Fruit fly (Drosophila melanogaster) whole organism, prepupa: ENCODE results near the gene Afti.

Source experiments
- Blimp-1 ChIP-seq: fragments of 200-800 bp; sonication (Bioruptor generic); optimal IDR thresholded peaks from 3 replicates; lab custom pipeline; 2017; ENCODE audit warnings: missing biosample characterization, missing genetic modification characterization, mild to moderate bottlenecking, moderate library complexity, missing genetic modification reagents
- CG10631 ChIP-seq: fragments of 200-800 bp; sonication (Bioruptor generic); optimal IDR thresholded peaks from 2 replicates; lab custom pipeline; 2016; ENCODE audit warnings: missing biosample characterization, missing genetic modification characterization
- CG10669 ChIP-seq: fragments of 200-800 bp; sonication (Bioruptor generic); optimal IDR thresholded peaks from 3 replicates; lab custom pipeline; 2018; ENCODE audit warnings: missing biosample characterization, mild to moderate bottlenecking, missing genetic modification characterization, moderate library complexity
- CG11294 ChIP-seq: fragments of 200-800 bp; sonication (Bioruptor generic); IDR thresholded peaks from 2 replicates; pipeline ENCODE4 v1.3.6; 2022; ENCODE audit warnings: missing biosample characterization, missing genetic modification characterization
- CG11762 ChIP-seq: fragments of 200-800 bp; sonication (Bioruptor generic); optimal IDR thresholded peaks from 3 replicates; lab custom pipeline; 2016; ENCODE audit warnings: missing biosample characterization, missing genetic modification characterization; ENCODE audit not compliant: insufficient read depth
- CG15336 ChIP-seq: fragments of 200-800 bp; sonication (Bioruptor generic); IDR thresholded peaks from 2 replicates; pipeline ENCODE4 v1.3.6; 2022; ENCODE audit warnings: missing biosample characterization, missing genetic modification characterization
- CG1621 ChIP-seq: fragments of 200-800 bp; sonication (Bioruptor generic); optimal IDR thresholded peaks from 3 replicates; lab custom pipeline; 2018; ENCODE audit warnings: missing biosample characterization, mild to moderate bottlenecking, missing genetic modification characterization
- CG16779 ChIP-seq: fragments of 200-800 bp; sonication (Bioruptor generic); optimal IDR thresholded peaks from 3 replicates; lab custom pipeline; 2017; ENCODE audit warnings: missing biosample characterization, mild to moderate bottlenecking, missing genetic modification characterization
- CG3032 ChIP-seq: fragments of 200-800 bp; optimal IDR thresholded peaks from 2 replicates; lab custom pipeline; 2019; ENCODE audit warnings: missing biosample characterization, mild to moderate bottlenecking, missing genetic modification characterization, moderate library complexity
- CG31627 ChIP-seq: fragments of 200-800 bp; sonication (Bioruptor generic); optimal IDR thresholded peaks from 3 replicates; lab custom pipeline; 2016; ENCODE audit warnings: missing biosample characterization, missing genetic modification characterization
- CG32006 ChIP-seq: fragments of 200-800 bp; sonication (Bioruptor generic); optimal IDR thresholded peaks from 3 replicates; lab custom pipeline; 2017; ENCODE audit warnings: missing biosample characterization, mild to moderate bottlenecking, missing genetic modification characterization
- CG3919 ChIP-seq: fragments of 200-800 bp; sonication (Bioruptor generic); optimal IDR thresholded peaks from 3 replicates; lab custom pipeline; 2016; ENCODE audit warnings: missing biosample characterization, missing genetic modification characterization
- CG6163 ChIP-seq: fragments of 200-800 bp; sonication (Bioruptor generic); IDR thresholded peaks from 3 replicates; pipeline ENCODE4 v1.3.6; 2022; ENCODE audit warnings: missing biosample characterization, missing genetic modification characterization
- CG6276 ChIP-seq: fragments of 200-800 bp; sonication (Bioruptor generic); optimal IDR thresholded peaks from 2 replicates; lab custom pipeline; 2017; ENCODE audit warnings: missing biosample characterization, mild to moderate bottlenecking, missing genetic modification characterization
- CG6792 ChIP-seq: fragments of 200-800 bp; sonication (Bioruptor generic); optimal IDR thresholded peaks from 3 replicates; lab custom pipeline; 2016; ENCODE audit warnings: missing biosample characterization, missing genetic modification characterization
- CG6808 ChIP-seq: fragments of 200-800 bp; sonication (Bioruptor generic); optimal IDR thresholded peaks from 3 replicates; lab custom pipeline; 2017; ENCODE audit warnings: missing biosample characterization, missing genetic modification characterization, mild to moderate bottlenecking, moderate library complexity, missing genetic modification reagents
- CG6854 ChIP-seq: fragments of 200-800 bp; sonication (Bioruptor generic); optimal IDR thresholded peaks from 2 replicates; lab custom pipeline; 2017; ENCODE audit warnings: missing biosample characterization, mild to moderate bottlenecking, missing genetic modification characterization
- CG7368 ChIP-seq: fragments of 200-800 bp; sonication (Bioruptor generic); optimal IDR thresholded peaks from 3 replicates; lab custom pipeline; 2016; ENCODE audit warnings: missing biosample characterization, missing genetic modification characterization
- CG8119 ChIP-seq: fragments of 200-800 bp; sonication (Bioruptor generic); IDR thresholded peaks from 3 replicates; pipeline ENCODE4 v1.3.6; 2022; ENCODE audit warnings: missing biosample characterization, missing genetic modification characterization
- CG8632 ChIP-seq: fragments of 200-800 bp; sonication (Bioruptor generic); optimal IDR thresholded peaks from 3 replicates; lab custom pipeline; 2016; ENCODE audit warnings: missing biosample characterization, missing genetic modification characterization
- CG9139 ChIP-seq: fragments of 200-800 bp; sonication (Bioruptor generic); optimal IDR thresholded peaks from 3 replicates; lab custom pipeline; 2017; ENCODE audit warnings: missing biosample characterization, mild to moderate bottlenecking, missing genetic modification characterization
- Eip75B ChIP-seq: fragments of 200-800 bp; sonication (Bioruptor generic); optimal IDR thresholded peaks from 3 replicates; lab custom pipeline; 2016; ENCODE audit warnings: missing biosample characterization, missing genetic modification characterization
- Eip78C ChIP-seq: fragments of 200-800 bp; sonication (Bioruptor generic); peaks from one replicate; lab custom pipeline; 2016; ENCODE audit warnings: missing biosample characterization, missing genetic modification characterization
- Eip93F ChIP-seq: fragments of 200-800 bp; sonication (Bioruptor generic); optimal IDR thresholded peaks from 2 replicates; lab custom pipeline; 2016; ENCODE audit warnings: missing biosample characterization, mild to moderate bottlenecking, missing genetic modification characterization
- Ets21C ChIP-seq: fragments of 200-800 bp; sonication (Bioruptor generic); optimal IDR thresholded peaks from 3 replicates; lab custom pipeline; 2016; ENCODE audit warnings: missing biosample characterization, missing genetic modification characterization
- Gug ChIP-seq: fragments of 200-800 bp; sonication (Bioruptor generic); IDR thresholded peaks from 2 replicates; pipeline ENCODE4 v1.3.6; 2022; ENCODE audit warnings: missing biosample characterization, missing genetic modification characterization
- Hr38 ChIP-seq: sonication (Bioruptor generic); optimal IDR thresholded peaks from 2 replicates; lab custom pipeline; 2016; ENCODE audit warnings: missing biosample characterization, missing genetic modification characterization
- Hr39 ChIP-seq: fragments of 200-800 bp; sonication (Bioruptor generic); optimal IDR thresholded peaks from 2 replicates; lab custom pipeline; 2016; ENCODE audit warnings: missing biosample characterization, missing genetic modification characterization
- Hr4 ChIP-seq: fragments of 200-800 bp; sonication (Bioruptor generic); optimal IDR thresholded peaks from 3 replicates; lab custom pipeline; 2016; ENCODE audit warnings: missing biosample characterization, missing genetic modification characterization
- OdsH ChIP-seq: fragments of 200-800 bp; sonication (Bioruptor generic); optimal IDR thresholded peaks from 3 replicates; lab custom pipeline; 2016; ENCODE audit warnings: missing biosample characterization, missing genetic modification characterization
- Smox ChIP-seq: fragments of 200-800 bp; sonication (Bioruptor generic); optimal IDR thresholded peaks from 3 replicates; lab custom pipeline; 2016; ENCODE audit warnings: missing biosample characterization, missing genetic modification characterization
- Sox102F ChIP-seq: fragments of 200-800 bp; sonication (Bioruptor generic); optimal IDR thresholded peaks from 2 replicates; lab custom pipeline; 2016; ENCODE audit warnings: missing biosample characterization, mild to moderate bottlenecking, missing genetic modification characterization
- Sox14 ChIP-seq: fragments of 200-800 bp; sonication (Bioruptor generic); optimal IDR thresholded peaks from 3 replicates; lab custom pipeline; 2016; ENCODE audit warnings: missing biosample characterization, missing genetic modification characterization
- achi ChIP-seq: fragments of 200-800 bp; sonication (Bioruptor generic); optimal IDR thresholded peaks from 3 replicates; lab custom pipeline; 2016; ENCODE audit warnings: missing biosample characterization, missing genetic modification characterization
- acj6 ChIP-seq: fragments of 200-800 bp; sonication (Bioruptor generic); optimal IDR thresholded peaks from 3 replicates; lab custom pipeline; 2016; ENCODE audit warnings: missing biosample characterization, missing genetic modification characterization
- dsx ChIP-seq: fragments of 200-800 bp; optimal IDR thresholded peaks from 3 replicates; lab custom pipeline; 2019; ENCODE audit warnings: missing biosample characterization, mild to moderate bottlenecking, missing genetic modification characterization, moderate library complexity; ENCODE audit not compliant: poor library complexity, severe bottlenecking
- eg ChIP-seq: fragments of 200-800 bp; sonication (Bioruptor generic); IDR thresholded peaks from 3 replicates; pipeline ENCODE4 v1.3.6; 2022; ENCODE audit warnings: missing biosample characterization, missing genetic modification characterization
- fd59A ChIP-seq: fragments of 200-800 bp; sonication (Bioruptor generic); optimal IDR thresholded peaks from 2 replicates; lab custom pipeline; 2017; ENCODE audit warnings: missing biosample characterization, mild to moderate bottlenecking, missing genetic modification characterization, missing genetic modification reagents
- fd85E ChIP-seq: fragments of 200-800 bp; sonication (Bioruptor generic); optimal IDR thresholded peaks from 3 replicates; lab custom pipeline; 2016; ENCODE audit warnings: missing biosample characterization, missing genetic modification characterization
- fkh ChIP-seq: fragments of 200-800 bp; sonication (Bioruptor generic); optimal IDR thresholded peaks from 3 replicates; lab custom pipeline; 2017; ENCODE audit warnings: missing biosample characterization, mild to moderate bottlenecking, missing genetic modification characterization, moderate library complexity
- net ChIP-seq: fragments of 200-800 bp; sonication (Bioruptor generic); optimal IDR thresholded peaks from 3 replicates; lab custom pipeline; 2016; ENCODE audit warnings: missing biosample characterization, missing genetic modification characterization
- salr ChIP-seq, 2 experiments: fragments of 200-800 bp; sonication (Bioruptor generic); optimal IDR thresholded peaks; 3 replicates each; lab custom pipeline; 2016 to 2018; ENCODE audit warnings: missing biosample characterization in 2 of 2, missing genetic modification characterization in 2 of 2, mild to moderate bottlenecking in 1 of 2
- ss ChIP-seq, 2 experiments: fragments of 200-800 bp; sonication (Bioruptor generic); optimal IDR thresholded peaks; 2 replicates in 1 of 2; 3 replicates in 1 of 2; lab custom pipeline; 2017 to 2018; ENCODE audit warnings: mild to moderate bottlenecking in 2 of 2, missing biosample characterization in 2 of 2, missing genetic modification characterization in 2 of 2, moderate library complexity in 1 of 2
- svp ChIP-seq: fragments of 200-800 bp; sonication (Bioruptor generic); peaks from one replicate; lab custom pipeline; 2016; ENCODE audit warnings: missing biosample characterization, missing genetic modification characterization
- topi ChIP-seq: fragments of 200-800 bp; sonication (Bioruptor generic); optimal IDR thresholded peaks from 3 replicates; lab custom pipeline; 2016; ENCODE audit warnings: missing biosample characterization, missing genetic modification characterization
- vri ChIP-seq: fragments of 200-800 bp; sonication (Bioruptor generic); optimal IDR thresholded peaks from 3 replicates; lab custom pipeline; 2016; ENCODE audit warnings: missing biosample characterization, mild to moderate bottlenecking, missing genetic modification characterization

The Afti gene

DNA sequence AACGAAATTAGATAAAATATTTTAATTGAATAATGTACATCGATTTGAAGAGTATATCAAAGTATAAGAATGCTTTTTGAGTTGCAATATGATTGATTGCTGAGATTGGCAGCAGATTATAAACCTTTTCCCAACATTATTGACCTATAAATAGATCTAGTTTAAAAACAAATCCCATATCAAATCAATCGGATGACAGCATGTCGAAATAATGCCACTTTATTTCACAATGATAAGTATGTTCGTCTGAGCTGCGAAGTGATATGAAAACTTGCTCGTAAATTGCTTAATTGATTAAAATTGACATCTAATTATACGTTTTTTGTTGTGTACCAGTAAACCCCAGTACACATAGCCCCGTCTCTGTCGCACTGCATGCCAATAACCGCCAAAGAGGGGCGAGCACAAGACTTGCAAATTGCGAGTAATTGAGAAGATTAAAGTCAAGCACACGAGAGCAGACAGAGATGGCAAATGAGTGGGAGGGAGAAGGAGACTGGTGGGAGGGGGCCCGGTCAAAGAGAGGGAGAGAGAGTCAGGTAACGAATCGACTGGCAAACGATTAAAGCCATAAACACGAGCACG, 43.4 kb downstream of the Afti start (continued):
- TF ChIP-seq CG8632, result peak; percentile 77
- TF ChIP-seq topi, result peak; percentile 84
- TF ChIP-seq net (GFP tag; lab: Kevin White, UChicago), result peak; percentile 76
- peak; percentile 97 for TF ChIP-seq Eip78C
- TF ChIP-seq Hr4 (GFP tag; lab: Kevin White, UChicago), result peak; percentile 90
- no peak for TF ChIP-seq Eip93F
- no peak for TF ChIP-seq CG6808 (GFP tag; lab: Kevin White, UChicago)
- TF ChIP-seq vri, result peak; percentile 58
- TF ChIP-seq acj6, result peak; percentile 81
- TF ChIP-seq eg (GFP tag; lab: Robert Waterston, UW), result no peak
- TF ChIP-seq CG10669 (GFP tag; lab: Kevin White, UChicago), result peak; percentile 38
- peak; percentile 84 for TF ChIP-seq Sox102F (GFP tag; lab: Kevin White, UChicago)
- peak in 1 of 2 experiments; percentile 58 for TF ChIP-seq ss (GFP tag; optimal IDR thresholded peaks at IDR 0.05; lab: Kevin White, UChicago)
- TF ChIP-seq Blimp-1, result no peak
- peak; percentile 79 for TF ChIP-seq CG6276 (GFP tag; lab: Kevin White, UChicago)
- peak; percentile 86 for TF ChIP-seq OdsH (GFP tag; lab: Kevin White, UChicago)

- TF ChIP-seq CG11294 (GFP tag; lab: Robert Waterston, UW) (no peak), Hr39 (no peak), CG31627 (no peak), CG8119 (peak; percentile 31; the same call in 2 of the 3 replicates), Ets21C (GFP tag; lab: Kevin White, UChicago) (no peak), CG8632 (no peak), fkh (GFP tag; lab: Kevin White, UChicago) (no peak), CG10631 (no peak), Smox (no peak), CG6854 (GFP tag; lab: Kevin White, UChicago) (no peak), dsx (GFP tag; lab: Kevin White, UChicago) (peak; percentile 18), Eip78C (peak; percentile 67), Gug (no peak), Hr38 (GFP tag; lab: Kevin White, UChicago) (no peak), Sox14 (no peak), CG10669 (GFP tag; lab: Kevin White, UChicago) (no peak), achi (GFP tag; lab: Kevin White, UChicago) (no peak), Sox102F (GFP tag; lab: Kevin White, UChicago) (no peak), CG7368 (no peak), CG15336 (GFP tag; lab: Robert Waterston, UW) (peak; percentile 52; the same call in 1 of the 2 replicates), CG6163 (GFP tag; lab: Robert Waterston, UW) (0 out of 3 replicates have a peak, but pooled peaks have one; percentile 9), fd85E (GFP tag; lab: Kevin White, UChicago) (no peak), CG3919 (GFP tag; lab: Kevin White, UChicago) (no peak), CG16779 (no peak), svp (no peak), acj6 (no peak), CG1621 (tag; lab: Kevin White, UChicago) (no peak), Eip75B (GFP tag; lab: Kevin White, UChicago) (no peak), CG6276 (GFP tag; lab: Kevin White, UChicago) (no peak), CG32006 (GFP tag; lab: Kevin White, UChicago) (peak; percentile 4), salr (GFP tag; optimal IDR thresholded peaks at IDR 0.05; lab: Kevin White, UChicago) (no peak), CG9139 (no peak), topi (no peak), net (GFP tag; lab: Kevin White, UChicago) (no peak), CG6808 (GFP tag; lab: Kevin White, UChicago) (no peak), Hr4 (GFP tag; lab: Kevin White, UChicago) (peak; percentile 1), CG11762 (GFP tag; lab: Kevin White, UChicago) (no peak), fd59A (GFP tag; lab: Kevin White, UChicago) (no peak), CG6792 (GFP tag; lab: Kevin White, UChicago) (no peak), Blimp-1 (no peak), eg (GFP tag; lab: Robert Waterston, UW) (peak; percentile 23; the same call in 2 of the 3 replicates), CG3032 (tag; lab: Kevin White, UChicago) (no peak)
Measured at dm6 chr3R:14282215-14283041, 44.1 kb downstream of the Afti start.
